Worm (Caenorhabditis elegans): ENCODE data around the gene F09E5.12.

Gene F09E5.12

ce11 chrII:5322732-5323326 lies 47.7 kb downstream of the F09E5.12 start, which contains the start of gene vhp-1:
Gene vhp-1 (plus strand): TSS chrII:5323276.
- TF ChIP-seq Y55F3AM.14 (GFP tag; optimal IDR thresholded peaks at IDR 0.05) (no peak), blmp-1 (tag; optimal IDR thresholded peaks at IDR 0.05; ENCODE audit: insufficient read depth) (peak; percentile 57), mab-5 (tag; optimal IDR thresholded peaks at IDR 0.05) (no peak), sma-9 (GFP tag; optimal IDR thresholded peaks at IDR 0.05) (peak; percentile 16), sma-9 (tag; optimal IDR thresholded peaks at IDR 0.05) (no peak), nhr-237 (tag; optimal IDR thresholded peaks at IDR 0.05) (no peak), nhr-25 (tag; optimal IDR thresholded peaks at IDR 0.05) (peak; percentile 4), nhr-129 (tag; optimal IDR thresholded peaks at IDR 0.05) (peak; percentile 2), ceh-16 (tag; optimal IDR thresholded peaks at IDR 0.05) (no peak)

ce11 chrII:5321718-5322286 lies 48.7 kb downstream of the F09E5.12 start:
- TF ChIP-seq nhr-12 (tag; optimal IDR thresholded peaks at IDR 0.05), result no peak
- TF ChIP-seq lin-39 (tag; optimal IDR thresholded peaks at IDR 0.05), result no peak
- TF ChIP-seq elt-3 (tag; optimal IDR thresholded peaks at IDR 0.05), result no peak
- TF ChIP-seq nhr-10 (tag; optimal IDR thresholded peaks at IDR 0.05), result no peak
- no peak for TF ChIP-seq snpc-4 (tag; optimal IDR thresholded peaks at IDR 0.05)
- no peak for TF ChIP-seq unc-39 (tag; optimal IDR thresholded peaks at IDR 0.05)
- no peak for TF ChIP-seq unc-62 (GFP tag; optimal IDR thresholded peaks at IDR 0.05)
- TF ChIP-seq elt-1 (tag; optimal IDR thresholded peaks at IDR 0.05), result no peak
- peak; percentile 61 for TF ChIP-seq nhr-21 (tag; optimal IDR thresholded peaks at IDR 0.05)
- TF ChIP-seq nhr-77 (tag; optimal IDR thresholded peaks at IDR 0.05), result no peak
- TF ChIP-seq ztf-1 (GFP tag; conservative IDR thresholded peaks at IDR 0.05), result no peak
- TF ChIP-seq ZK546.5 (tag; optimal IDR thresholded peaks at IDR 0.05), result no peak
- TF ChIP-seq skn-1 (tag; optimal IDR thresholded peaks at IDR 0.05), result no peak
- peak; percentile 44 for TF ChIP-seq fos-1 (tag; optimal IDR thresholded peaks at IDR 0.05)
- peak; percentile 49 for TF ChIP-seq nhr-129 (tag; optimal IDR thresholded peaks at IDR 0.05)
- TF ChIP-seq sem-4 (tag; optimal IDR thresholded peaks at IDR 0.05), result no peak
- no peak for TF ChIP-seq zag-1 (tag; optimal IDR thresholded peaks at IDR 0.05)
- peak; percentile 57 for TF ChIP-seq gmeb-1 (tag; optimal IDR thresholded peaks at IDR 0.05)
- TF ChIP-seq lin-13 (GFP tag; optimal IDR thresholded peaks at IDR 0.05), result no peak
- no peak for TF ChIP-seq nhr-23 (tag; optimal IDR thresholded peaks at IDR 0.05)
- TF ChIP-seq nhr-11 (tag; optimal IDR thresholded peaks at IDR 0.05), result no peak
- peak; percentile 89 for TF ChIP-seq nhr-25 (tag; optimal IDR thresholded peaks at IDR 0.05)
- no peak for TF ChIP-seq R02D3.7 (tag; optimal IDR thresholded peaks at IDR 0.05)
- no peak for TF ChIP-seq mdl-1 (tag; optimal IDR thresholded peaks at IDR 0.05)
- TF ChIP-seq peb-1 (tag; optimal IDR thresholded peaks at IDR 0.05), result no peak
- TF ChIP-seq ama-1 (optimal IDR thresholded peaks at IDR 0.05), result no peak
- peak; percentile 91 for TF ChIP-seq sma-9 (GFP tag; optimal IDR thresholded peaks at IDR 0.05)
- no peak for TF ChIP-seq sma-9 (tag; optimal IDR thresholded peaks at IDR 0.05)
- peak; percentile 80 for TF ChIP-seq Y55F3AM.14 (GFP tag; optimal IDR thresholded peaks at IDR 0.05)
- TF ChIP-seq lin-11 (tag; optimal IDR thresholded peaks at IDR 0.05), result no peak
- TF ChIP-seq mab-5 (tag; optimal IDR thresholded peaks at IDR 0.05), result no peak
- TF ChIP-seq blmp-1 (tag; optimal IDR thresholded peaks at IDR 0.05; ENCODE audit: insufficient read depth), result peak; percentile 81
- no peak for TF ChIP-seq dmd-4 (tag; optimal IDR thresholded peaks at IDR 0.05)
- TF ChIP-seq ztf-4 (tag; optimal IDR thresholded peaks at IDR 0.05), result no peak
- TF ChIP-seq aly-2 (tag; optimal IDR thresholded peaks at IDR 0.05), result no peak
- TF ChIP-seq ztf-11 (tag; optimal IDR thresholded peaks at IDR 0.05), result no peak
- TF ChIP-seq F13H6.1 (tag; optimal IDR thresholded peaks at IDR 0.05), result peak; percentile 86
- no peak for TF ChIP-seq unc-55 (GFP tag; optimal IDR thresholded peaks at IDR 0.05)
- TF ChIP-seq lsy-2 (tag; optimal IDR thresholded peaks at IDR 0.05), result peak in 1 of 2 experiments; percentile 45
- no peak for TF ChIP-seq mbf-1 (tag; optimal IDR thresholded peaks at IDR 0.05)
- TF ChIP-seq alr-1 (tag; optimal IDR thresholded peaks at IDR 0.05), result no peak
- no peak for TF ChIP-seq nhr-6 (tag; optimal IDR thresholded peaks at IDR 0.05)
- no peak for TF ChIP-seq nhr-237 (tag; optimal IDR thresholded peaks at IDR 0.05)
- peak; percentile 50 for TF ChIP-seq ceh-16 (tag; optimal IDR thresholded peaks at IDR 0.05)
- TF ChIP-seq ceh-82 (tag; optimal IDR thresholded peaks at IDR 0.05), result no peak
- TF ChIP-seq C34F6.9 (tag; optimal IDR thresholded peaks at IDR 0.05), result no peak
- TF ChIP-seq sma-3 (GFP tag; optimal IDR thresholded peaks at IDR 0.05), result peak; percentile 55
- TF ChIP-seq egl-27 (tag; optimal IDR thresholded peaks at IDR 0.05), result no peak
- no peak for TF ChIP-seq crh-2 (tag; optimal IDR thresholded peaks at IDR 0.05)

Measured in whole organism, L2 larva.